Worm (Caenorhabditis elegans) whole organism, early embryonic: ENCODE measurements around the gene sel-9.

Experiments used
- B0310.2 ChIP-seq: sonication (generic microtip); optimal IDR thresholded peaks from 2 replicates; lab custom pipeline; 2016; ENCODE audit warnings: mild to moderate bottlenecking, missing genetic modification characterization, missing compliant biosample characterization
- F13C5.2 ChIP-seq: sonication (generic microtip); optimal IDR thresholded peaks from 2 replicates; lab custom pipeline; 2017; ENCODE audit warnings: mild to moderate bottlenecking, missing genetic modification characterization, inconsistent platforms, missing compliant biosample characterization
- aly-1 ChIP-seq: sonication (generic microtip); optimal IDR thresholded peaks from 2 replicates; lab custom pipeline; 2016; ENCODE audit warnings: missing genetic modification characterization, missing compliant biosample characterization
- ama-1 ChIP-seq: fragments of 150-350 bp; optimal IDR thresholded peaks from 2 replicates; lab custom pipeline; 2014
- ceh-13 ChIP-seq: fragments of 200-800 bp; sonication (Bioruptor generic); optimal IDR thresholded peaks from 2 replicates; lab custom pipeline; 2018; ENCODE audit warnings: mild to moderate bottlenecking, missing genetic modification characterization, missing compliant biosample characterization
- ceh-36 ChIP-seq: sonication (generic microtip); optimal IDR thresholded peaks from 2 replicates; lab custom pipeline; 2016; ENCODE audit warnings: missing genetic modification characterization, inconsistent platforms, missing compliant biosample characterization
- ets-7 ChIP-seq: sonication (generic microtip); optimal IDR thresholded peaks from 2 replicates; lab custom pipeline; 2016; ENCODE audit warnings: missing genotype, missing genetic modification characterization, missing compliant biosample characterization
- flt-1 ChIP-seq: fragments of 200-800 bp; sonication (Bioruptor generic); IDR thresholded peaks from 2 replicates; pipeline ENCODE4 v1.3.6; 2022; ENCODE audit warnings: missing genetic modification characterization, missing compliant biosample characterization
- hmbx-1 ChIP-seq: sonication (generic microtip); optimal IDR thresholded peaks from 2 replicates; lab custom pipeline; 2016; ENCODE audit warnings: mild to moderate bottlenecking, missing genetic modification characterization, missing compliant biosample characterization
- hmg-4 ChIP-seq: fragments of 200-800 bp; sonication (Bioruptor generic); optimal IDR thresholded peaks from 2 replicates; lab custom pipeline; 2018; ENCODE audit warnings: mild to moderate bottlenecking, missing genetic modification characterization, missing compliant biosample characterization
- hnd-1 ChIP-seq: sonication (generic microtip); optimal IDR thresholded peaks from 2 replicates; lab custom pipeline; 2016; ENCODE audit warnings: missing genetic modification characterization, missing compliant biosample characterization
- pes-1 ChIP-seq: fragments of 200-800 bp; sonication (Bioruptor generic); IDR thresholded peaks from 2 replicates; pipeline ENCODE4 v1.3.6; 2022; ENCODE audit warnings: missing genetic modification reagents, missing genetic modification characterization, missing compliant biosample characterization
- scrt-1 ChIP-seq: fragments of 200-800 bp; sonication (Bioruptor generic); IDR thresholded peaks from 2 replicates; pipeline ENCODE4 v1.3.6; 2022; ENCODE audit warnings: missing genetic modification characterization, missing compliant biosample characterization
- sea-1 ChIP-seq: fragments of 200-800 bp; sonication (Bioruptor generic); conservative IDR thresholded peaks from 2 replicates; pipeline ENCODE4 v1.3.6; 2022; ENCODE audit warnings: missing genetic modification characterization, missing compliant biosample characterization
- tbx-11 ChIP-seq: fragments of 200-800 bp; sonication (Bioruptor generic); IDR thresholded peaks from 2 replicates; pipeline ENCODE4 v1.3.6; 2022; ENCODE audit warnings: missing genetic modification characterization, missing compliant biosample characterization
- tbx-37 ChIP-seq: fragments of 200-800 bp; sonication (Bioruptor generic); conservative IDR thresholded peaks from 2 replicates; pipeline ENCODE4 v1.3.6; 2022; ENCODE audit warnings: missing genetic modification reagents, missing genetic modification characterization, missing compliant biosample characterization
- tra-4 ChIP-seq: sonication (generic microtip); optimal IDR thresholded peaks from 2 replicates; lab custom pipeline; 2017; ENCODE audit warnings: missing genetic modification characterization, missing compliant biosample characterization

The sel-9 gene

DNA sequence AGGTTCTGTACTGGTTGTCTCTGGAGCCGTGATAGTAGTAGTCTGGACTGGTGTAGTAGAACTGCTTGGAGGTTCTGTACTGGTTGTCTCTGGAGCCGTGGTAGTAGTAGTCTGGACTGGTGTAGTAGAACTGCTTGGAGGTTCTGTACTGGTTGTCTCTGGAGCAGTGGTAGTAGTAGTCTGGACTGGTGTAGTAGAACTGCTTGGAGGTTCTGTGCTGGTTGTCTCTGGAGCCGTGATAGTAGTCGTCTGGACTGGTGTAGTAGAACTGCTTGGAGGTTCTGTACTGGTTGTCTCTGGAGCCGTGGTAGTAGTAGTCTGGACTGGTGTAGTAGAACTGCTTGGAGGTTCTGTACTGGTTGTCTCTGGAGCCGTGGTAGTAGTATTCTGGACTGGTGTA lies 27.0 kb upstream of the sel-9 start:
- TF ChIP-seq scrt-1 (GFP tag; lab: Robert Waterston, UW): 0 out of 2 replicates have a peak, but pooled peaks have one; percentile 47

DNA sequence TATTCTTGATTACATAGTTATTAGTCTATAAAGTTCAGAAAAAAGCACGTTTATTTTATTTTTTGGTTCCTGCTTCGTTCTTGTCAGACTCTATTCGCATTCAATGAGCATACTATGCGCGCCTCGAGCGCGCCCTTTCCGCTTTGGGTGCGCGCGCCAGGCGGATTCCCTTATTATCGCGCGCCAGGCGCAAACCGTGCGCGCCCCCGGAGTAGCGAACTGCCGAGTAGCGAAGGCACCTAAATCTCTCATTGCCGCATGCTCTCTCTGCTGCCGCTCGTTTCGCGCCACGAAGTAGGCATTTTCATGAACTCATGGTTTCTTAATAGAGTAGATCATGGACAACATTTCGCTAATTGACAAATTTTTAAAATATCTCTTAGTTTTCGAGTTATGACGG lies 24.7 kb upstream of the sel-9 start:
- TF ChIP-seq B0310.2 (tag; lab: Kevin White, UChicago) (no peak), hmbx-1 (tag; lab: Kevin White, UChicago) (no peak), F13C5.2 (tag; lab: Kevin White, UChicago) (no peak), sea-1 (GFP tag; lab: Robert Waterston, UW) (no peak), tbx-11 (GFP tag; lab: Robert Waterston, UW) (no peak), pes-1 (no peak), ceh-36 (tag; lab: Kevin White, UChicago) (no peak), tbx-37 (GFP tag; lab: Robert Waterston, UW) (no peak), hmg-4 (GFP tag; lab: Kevin White, UChicago) (no peak), flt-1 (GFP tag; lab: Robert Waterston, UW) (no peak), aly-1 (no peak), hnd-1 (tag; lab: Kevin White, UChicago) (no peak), tra-4 (tag; lab: Kevin White, UChicago) (no peak), scrt-1 (GFP tag; lab: Robert Waterston, UW) (no peak), ama-1 (lab: Kevin White, UChicago) (no peak), ceh-13 (GFP tag; lab: Kevin White, UChicago) (no peak), ets-7 (tag; lab: Kevin White, UChicago) (no peak)

DNA sequence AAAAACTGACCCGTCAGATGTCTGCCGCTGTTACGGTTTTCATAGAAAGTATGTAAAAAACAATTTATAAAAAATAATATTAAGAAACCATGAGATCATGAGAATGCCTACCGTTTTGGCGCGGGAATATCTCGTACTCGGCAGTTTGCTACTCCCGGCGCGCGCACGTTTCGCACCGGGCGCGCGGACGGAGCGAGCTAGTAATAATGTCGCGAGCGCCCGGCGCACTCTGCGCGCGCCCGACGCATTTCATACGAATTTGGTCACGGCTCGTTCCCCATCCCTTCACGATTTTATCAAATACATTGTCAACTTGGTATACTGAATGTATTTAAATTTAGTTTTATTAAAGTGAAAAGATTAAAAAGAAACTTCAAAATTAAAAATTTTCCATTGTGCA lies 23.5 kb upstream of the sel-9 start:
- TF ChIP-seq flt-1 (GFP tag; lab: Robert Waterston, UW): no peak
- no peak for TF ChIP-seq F13C5.2 (tag; lab: Kevin White, UChicago)
- no peak for TF ChIP-seq sea-1 (GFP tag; lab: Robert Waterston, UW)
- no peak for TF ChIP-seq tra-4 (tag; lab: Kevin White, UChicago)
- no peak for TF ChIP-seq scrt-1 (GFP tag; lab: Robert Waterston, UW)
- no peak for TF ChIP-seq hmbx-1 (tag; lab: Kevin White, UChicago)
- no peak for TF ChIP-seq hnd-1 (tag; lab: Kevin White, UChicago)
- TF ChIP-seq tbx-37 (GFP tag; lab: Robert Waterston, UW): no peak
- TF ChIP-seq tbx-11 (GFP tag; lab: Robert Waterston, UW): no peak
- TF ChIP-seq ama-1 (lab: Kevin White, UChicago): no peak
- TF ChIP-seq aly-1: no peak
- no peak for TF ChIP-seq pes-1
- no peak for TF ChIP-seq hmg-4 (GFP tag; lab: Kevin White, UChicago)

DNA sequence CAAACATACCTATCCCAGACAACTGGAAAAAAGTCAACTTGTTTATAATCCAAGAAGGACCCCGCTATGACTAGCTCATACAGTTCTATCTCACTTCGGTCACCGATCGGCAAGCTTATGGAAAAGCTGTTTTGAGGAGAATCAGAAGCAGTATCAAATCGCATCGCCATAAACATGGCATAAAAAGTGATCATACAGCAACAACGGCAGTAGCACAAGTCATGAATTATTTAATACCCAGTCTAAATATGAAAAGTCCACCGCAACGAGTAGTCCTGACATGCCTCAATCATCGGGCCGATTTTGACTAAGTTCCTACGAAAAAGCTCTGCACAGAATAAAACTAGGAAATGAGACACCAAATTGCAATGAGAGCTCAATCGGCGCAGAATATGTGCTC lies 21.2 kb upstream of the sel-9 start:
- TF ChIP-seq hnd-1 (tag; lab: Kevin White, UChicago): no peak
- no peak for TF ChIP-seq flt-1 (GFP tag; lab: Robert Waterston, UW)
- TF ChIP-seq tbx-37 (GFP tag; lab: Robert Waterston, UW): no peak
- TF ChIP-seq hmg-4 (GFP tag; lab: Kevin White, UChicago): no peak
- TF ChIP-seq tbx-11 (GFP tag; lab: Robert Waterston, UW): no peak
- no peak for TF ChIP-seq tra-4 (tag; lab: Kevin White, UChicago)
- TF ChIP-seq hmbx-1 (tag; lab: Kevin White, UChicago): no peak

DNA sequence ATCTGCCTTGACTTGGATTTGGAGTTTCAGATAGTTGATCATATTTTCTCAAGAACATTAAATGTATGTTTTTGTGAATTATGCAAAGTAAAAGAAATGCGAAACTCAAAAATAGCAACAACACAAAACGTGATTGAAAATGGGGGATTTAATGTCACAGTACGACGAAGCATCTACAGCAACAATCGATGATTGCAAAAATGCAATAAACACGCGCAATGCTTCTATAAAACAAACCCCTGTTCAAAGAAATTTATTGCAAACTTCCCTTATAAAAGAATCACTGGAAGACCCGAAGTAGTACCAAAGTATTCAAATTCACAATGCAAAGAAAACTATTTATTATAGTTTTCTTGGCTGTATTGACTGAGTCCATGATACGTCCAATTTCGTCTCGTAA lies 15.8 kb upstream of the sel-9 start, which contains the start of gene clec-219:
TSS of gene clec-219 (plus strand) at position 301 of the 400 bp plus-strand sequence.
- TF ChIP-seq ceh-13 (GFP tag; lab: Kevin White, UChicago) (no peak), F13C5.2 (tag; lab: Kevin White, UChicago) (no peak), ama-1 (lab: Kevin White, UChicago) (no peak)

DNA sequence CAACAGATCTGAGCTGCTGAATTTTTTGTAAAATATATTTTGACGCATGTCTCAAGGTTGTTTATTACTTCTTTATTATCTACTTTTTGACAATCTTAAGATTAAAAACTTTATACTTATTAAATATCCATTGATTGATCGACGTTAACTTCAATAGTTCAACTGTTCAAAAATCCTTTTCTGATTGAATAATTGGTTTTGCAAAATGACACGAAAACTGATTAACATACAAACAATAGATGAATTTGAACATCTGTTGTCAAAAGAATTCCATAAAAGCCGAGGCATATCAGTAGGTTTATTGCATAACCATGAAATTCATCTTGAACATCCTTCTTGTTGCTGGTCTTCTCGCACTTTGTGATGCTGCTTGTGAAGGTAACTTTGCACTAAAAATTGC lies 8.8 kb upstream of the sel-9 start, which contains the start of gene W02D7.12:
TSS of gene W02D7.12 (plus strand) at position 301 of the 400 bp plus-strand sequence.
- no peak for TF ChIP-seq scrt-1 (GFP tag; lab: Robert Waterston, UW)
- no peak for TF ChIP-seq ama-1 (lab: Kevin White, UChicago)
- no peak for TF ChIP-seq F13C5.2 (tag; lab: Kevin White, UChicago)
- TF ChIP-seq pes-1: no peak
- no peak for TF ChIP-seq tbx-37 (GFP tag; lab: Robert Waterston, UW)
- TF ChIP-seq aly-1: no peak
- no peak for TF ChIP-seq tra-4 (tag; lab: Kevin White, UChicago)
- no peak for TF ChIP-seq ceh-36 (tag; lab: Kevin White, UChicago)
- TF ChIP-seq sea-1 (GFP tag; lab: Robert Waterston, UW): no peak
- no peak for TF ChIP-seq hmg-4 (GFP tag; lab: Kevin White, UChicago)
- no peak for TF ChIP-seq ceh-13 (GFP tag; lab: Kevin White, UChicago)
- no peak for TF ChIP-seq B0310.2 (tag; lab: Kevin White, UChicago)

DNA sequence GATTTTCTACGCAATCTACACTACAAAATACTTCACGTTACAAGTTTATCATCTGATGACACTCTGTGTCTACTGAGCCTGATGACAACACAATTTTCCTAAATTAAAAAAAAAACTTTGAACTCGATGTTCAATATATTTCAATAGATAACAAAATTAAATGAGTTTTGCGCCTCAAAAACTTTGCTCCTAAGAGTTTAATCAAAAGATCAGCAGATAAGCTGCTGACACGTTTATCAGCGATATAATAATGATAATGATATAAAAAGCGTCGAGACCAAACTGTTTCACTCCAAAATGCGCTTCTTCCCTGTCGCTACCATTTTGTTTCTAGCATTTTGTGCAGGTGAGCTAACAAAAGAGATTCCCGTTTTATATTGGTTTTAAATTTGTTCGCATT lies 5.3 kb upstream of the sel-9 start, which contains the start of gene clec-218:
TSS of gene clec-218 (plus strand) at position 262 of the 400 bp plus-strand sequence.
- TF ChIP-seq scrt-1 (GFP tag; lab: Robert Waterston, UW): no peak

DNA sequence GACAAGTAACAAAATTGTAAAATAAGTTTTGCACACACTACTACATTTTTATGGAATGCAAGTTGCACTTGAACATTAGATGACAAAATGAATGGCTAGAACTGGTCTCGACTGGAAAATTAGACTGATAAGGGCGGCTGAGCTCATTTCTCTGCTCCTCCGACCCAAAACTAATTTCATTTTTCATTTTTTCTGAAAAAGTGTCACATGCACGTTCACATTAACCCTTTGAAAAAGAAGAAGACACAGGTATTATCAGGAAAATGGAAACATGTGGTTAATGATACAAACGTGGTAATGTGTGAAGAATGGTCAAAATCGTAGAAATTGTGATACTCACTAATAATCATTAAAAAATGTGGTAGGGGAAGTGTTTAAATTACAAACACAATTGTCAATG lies 4.6 kb upstream of the sel-9 start:
- TF ChIP-seq ceh-13 (GFP tag; lab: Kevin White, UChicago): no peak
- TF ChIP-seq hmg-4 (GFP tag; lab: Kevin White, UChicago): no peak
- TF ChIP-seq ets-7 (tag; lab: Kevin White, UChicago): no peak
- TF ChIP-seq pes-1: no peak
- no peak for TF ChIP-seq F13C5.2 (tag; lab: Kevin White, UChicago)
